Worm (Caenorhabditis elegans) whole organism, L4/young adult: ENCODE data around the gene nspc-5.

Source experiments
- W03F9.2 ChIP-seq: fragments of 150-350 bp; optimal IDR thresholded peaks from 2 replicates; lab custom pipeline; 2014; ENCODE audit warnings: missing biosample characterization, missing genetic modification characterization
- dao-5 ChIP-seq: sonication (generic microtip); optimal IDR thresholded peaks from 2 replicates; lab custom pipeline; 2016; ENCODE audit warnings: missing genotype, missing genetic modification characterization, moderate library complexity, missing compliant biosample characterization
- him-1 ChIP-seq: sonication (generic microtip); optimal IDR thresholded peaks from 2 replicates; lab custom pipeline; 2016; ENCODE audit warnings: missing genotype, missing genetic modification reagents, missing genetic modification characterization, missing compliant biosample characterization

DNA sequence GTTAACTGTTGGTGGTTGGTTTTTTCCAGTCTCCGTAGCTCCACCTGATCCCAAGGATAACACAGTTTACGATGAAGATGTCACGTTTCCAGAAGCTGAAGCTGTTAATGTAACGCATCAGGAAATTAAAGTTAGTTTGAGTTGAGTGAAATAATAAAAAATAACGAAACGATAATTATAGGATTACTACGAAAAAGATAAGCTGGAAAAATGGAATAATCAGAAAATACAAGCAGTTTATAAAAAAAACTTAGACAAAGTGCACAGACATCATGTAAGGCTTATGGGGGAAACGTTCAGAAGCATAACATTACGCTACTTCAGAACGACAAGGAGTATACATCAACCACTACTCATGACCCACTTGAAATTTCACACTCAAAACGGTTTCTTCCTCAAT, 42.9 kb downstream of the nspc-5 start, which contains the start of gene F18E9.8:
- TF ChIP-seq dao-5 (tag; lab: Kevin White, UChicago) (no peak), him-1 (tag; lab: Kevin White, UChicago) (no peak), W03F9.2 (tag; lab: Kevin White, UChicago) (no peak)
